Fruit fly (Drosophila melanogaster) whole organism: ENCODE data around the gene tx.

Experiments used
- CG8478 ChIP-seq: fragments of >200 bp; optimal IDR thresholded peaks from 2 replicates; lab custom pipeline; 2018; ENCODE audit warnings: inconsistent platforms
- EcR ChIP-seq, 2 experiments: fragments of >200 bp; optimal IDR thresholded peaks; 2 replicates each; lab custom pipeline; 2017; ENCODE audit warnings: missing biosample characterization in 2 of 2, missing genetic modification characterization in 2 of 2, missing genetic modification reagents in 2 of 2
- pan ChIP-seq: fragments of >200 bp; optimal IDR thresholded peaks from 2 replicates; lab custom pipeline; 2017

DNA sequence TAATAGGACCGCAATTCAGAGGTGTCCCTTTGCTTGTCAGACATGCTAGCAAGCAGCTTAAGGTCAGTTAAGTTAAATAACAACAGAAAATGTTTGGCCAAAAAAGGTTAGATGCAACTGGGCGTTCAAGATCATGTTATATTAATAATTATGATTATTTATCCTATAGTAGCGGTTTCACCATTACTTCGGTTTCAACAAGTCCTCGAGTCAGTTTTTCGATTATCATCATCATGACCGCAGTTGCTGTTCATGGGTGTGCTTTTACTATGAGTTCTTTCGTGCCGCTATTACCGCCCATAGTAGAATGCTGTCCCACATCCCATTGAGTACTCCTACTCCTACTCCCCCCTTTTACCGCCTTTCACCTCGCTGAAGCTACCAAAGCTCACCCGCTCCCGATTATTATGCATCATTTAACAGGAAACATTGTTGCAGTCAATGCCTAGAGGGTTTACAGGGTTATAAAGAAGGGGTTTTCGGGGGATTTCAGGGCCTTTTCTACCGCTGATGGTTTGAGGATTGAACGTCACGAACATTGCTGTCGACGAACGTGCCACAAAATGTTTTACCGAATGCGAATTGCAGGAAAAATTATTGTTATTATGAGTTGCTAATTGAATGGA lies 44.8 kb downstream of the tx start:
- no peak for TF ChIP-seq CG8478 (lab: Kevin White, UChicago)
- TF ChIP-seq pan (lab: Kevin White, UChicago): no peak
- no peak for TF ChIP-seq EcR (GFP tag; optimal IDR thresholded peaks at IDR 0.05; lab: Kevin White, UChicago)
